Fruit fly (Drosophila melanogaster): ENCODE results near the gene moi.

The moi gene

DNA sequence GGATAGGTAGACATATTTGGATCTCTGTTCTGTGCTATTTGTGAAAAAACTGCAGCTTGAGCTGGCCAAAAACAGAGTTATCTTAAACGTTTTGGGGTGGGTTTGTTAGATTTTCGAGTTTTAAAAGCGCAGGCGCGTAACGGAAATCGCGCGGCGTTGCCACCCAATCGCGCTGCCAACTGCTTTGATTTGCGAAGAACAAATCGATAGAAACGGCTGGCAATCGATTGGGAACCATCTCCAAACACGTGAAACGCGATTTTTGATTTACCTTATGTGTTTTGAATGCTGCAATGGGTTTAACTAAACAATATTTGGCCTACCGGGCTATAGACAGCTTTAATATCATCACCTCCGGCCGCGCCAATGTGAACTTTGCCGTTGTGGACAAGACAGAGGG lies 28.1 kb downstream of the moi start, which contains the start of the genes CG14312 and CG8064:
CG14312 (minus strand) TSS at position 88 of the 400 bp plus-strand sequence.
CG8064 (plus strand) TSS at position 220 of the 400 bp plus-strand sequence.
- TF ChIP-seq CG32121 (GFP tag; IDR thresholded peaks at IDR 0.05), result no peak
- no peak for TF ChIP-seq Snoo (tag; optimal IDR thresholded peaks at IDR 0.05)
- no peak for TF ChIP-seq CG34367 (tag; optimal IDR thresholded peaks at IDR 0.05)
- no peak for TF ChIP-seq EcR (GFP tag; optimal IDR thresholded peaks at IDR 0.05)
- TF ChIP-seq CG13204 (GFP tag; optimal IDR thresholded peaks at IDR 0.05), result no peak
- TF ChIP-seq CG17806 (tag; optimal IDR thresholded peaks at IDR 0.05), result no peak
- TF ChIP-seq D1 (tag; optimal IDR thresholded peaks at IDR 0.05), result no peak
- no peak for TF ChIP-seq CG15710 (tag; optimal IDR thresholded peaks at IDR 0.05)
- no peak for TF ChIP-seq Pif1A (GFP tag; optimal IDR thresholded peaks at IDR 0.05)
- no peak for TF ChIP-seq Ets98B (GFP tag; IDR thresholded peaks at IDR 0.05)
- TF ChIP-seq CG10348 (GFP tag; IDR thresholded peaks at IDR 0.05), result no peak
- no peak for TF ChIP-seq fd96Ca (GFP tag; IDR thresholded peaks at IDR 0.05)
- no peak for TF ChIP-seq CG9948 (tag; optimal IDR thresholded peaks at IDR 0.05)
- TF ChIP-seq CG8301 (tag; optimal IDR thresholded peaks at IDR 0.05), result no peak
- TF ChIP-seq gl (tag; optimal IDR thresholded peaks at IDR 0.05), result no peak

DNA sequence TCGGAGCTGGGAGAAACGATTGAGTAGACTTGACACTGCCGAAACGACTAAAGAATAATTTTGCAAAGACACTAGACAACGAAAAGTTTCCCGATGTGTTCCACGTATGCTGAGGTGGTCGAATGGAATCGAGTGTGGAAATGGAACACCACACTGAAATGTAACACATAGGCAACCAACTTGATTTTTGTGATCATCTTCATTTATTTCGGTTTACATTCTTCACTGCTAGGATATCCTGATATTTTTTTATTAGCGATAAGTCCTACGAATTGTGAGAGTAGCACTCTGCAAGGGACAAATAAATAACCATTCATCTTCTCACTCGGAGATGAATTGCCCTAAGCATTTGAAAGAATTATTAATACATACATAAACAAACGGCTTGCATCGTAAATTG lies 33.3 kb downstream of the moi start, which contains the start of gene CG7131:
CG7131 (minus strand) TSS at position 101 of the 400 bp plus-strand sequence.
- TF ChIP-seq CG12605 (GFP tag; IDR thresholded peaks at IDR 0.05), result no peak
- no peak for TF ChIP-seq D1 (tag; optimal IDR thresholded peaks at IDR 0.05)
- TF ChIP-seq fd96Ca (GFP tag; IDR thresholded peaks at IDR 0.05), result no peak
- TF ChIP-seq CG17806 (tag; optimal IDR thresholded peaks at IDR 0.05), result no peak
- no peak for TF ChIP-seq CG9948 (tag; optimal IDR thresholded peaks at IDR 0.05)
- no peak for TF ChIP-seq Pif1B (GFP tag; optimal IDR thresholded peaks at IDR 0.05)
- no peak for TF ChIP-seq CG32121 (GFP tag; IDR thresholded peaks at IDR 0.05)
- TF ChIP-seq CG34367 (tag; optimal IDR thresholded peaks at IDR 0.05), result no peak
- no peak for TF ChIP-seq Pif1A (GFP tag; optimal IDR thresholded peaks at IDR 0.05)
- TF ChIP-seq Ets98B (GFP tag; IDR thresholded peaks at IDR 0.05), result no peak
- TF ChIP-seq Snoo (tag; optimal IDR thresholded peaks at IDR 0.05), result no peak
- TF ChIP-seq CG4496 (GFP tag; IDR thresholded peaks at IDR 0.05), result no peak
- TF ChIP-seq CG13204 (GFP tag; optimal IDR thresholded peaks at IDR 0.05), result no peak
- TF ChIP-seq CG8301 (tag; optimal IDR thresholded peaks at IDR 0.05), result no peak
- TF ChIP-seq EcR (GFP tag; optimal IDR thresholded peaks at IDR 0.05), result no peak
- TF ChIP-seq CG15710 (tag; optimal IDR thresholded peaks at IDR 0.05), result no peak
- TF ChIP-seq CG8159 (tag; optimal IDR thresholded peaks at IDR 0.05), result no peak
- TF ChIP-seq rn (GFP tag; IDR thresholded peaks at IDR 0.05), result no peak
- TF ChIP-seq gl (tag; optimal IDR thresholded peaks at IDR 0.05), result no peak
- TF ChIP-seq CG14655 (GFP tag; optimal IDR thresholded peaks at IDR 0.05), result no peak

DNA sequence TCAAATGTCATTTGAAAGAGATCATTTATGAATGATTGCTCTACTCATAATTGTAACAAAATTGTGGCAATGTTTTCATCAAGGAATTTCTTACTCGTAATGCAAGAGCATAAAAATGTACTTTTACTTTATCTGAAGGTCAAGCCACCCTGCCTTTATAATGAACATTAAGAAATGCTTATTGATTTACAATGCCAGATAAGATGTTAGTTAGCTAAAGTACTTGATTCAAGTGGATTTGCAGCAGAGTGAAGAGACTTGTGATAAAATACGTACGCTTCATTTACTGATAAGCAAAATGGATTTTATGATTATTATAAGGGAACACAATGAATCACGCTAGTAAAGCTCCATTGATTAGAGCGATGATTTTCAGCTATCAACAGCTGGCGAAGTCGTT lies 36.5 kb downstream of the moi start:
- no peak for TF ChIP-seq CG8301 (tag; optimal IDR thresholded peaks at IDR 0.05)
- no peak for TF ChIP-seq CG9948 (tag; optimal IDR thresholded peaks at IDR 0.05)
- no peak for TF ChIP-seq CG17806 (tag; optimal IDR thresholded peaks at IDR 0.05)
- no peak for TF ChIP-seq gl (tag; optimal IDR thresholded peaks at IDR 0.05)
- no peak for TF ChIP-seq CG8159 (tag; optimal IDR thresholded peaks at IDR 0.05)
- TF ChIP-seq CG32121 (GFP tag; IDR thresholded peaks at IDR 0.05), result no peak
- no peak for TF ChIP-seq CG34367 (tag; optimal IDR thresholded peaks at IDR 0.05)
- TF ChIP-seq Pif1A (GFP tag; optimal IDR thresholded peaks at IDR 0.05), result no peak
- TF ChIP-seq CG12605 (GFP tag; IDR thresholded peaks at IDR 0.05), result no peak
- TF ChIP-seq Snoo (tag; optimal IDR thresholded peaks at IDR 0.05), result no peak
- no peak for TF ChIP-seq fd96Ca (GFP tag; IDR thresholded peaks at IDR 0.05)
- no peak for TF ChIP-seq D1 (tag; optimal IDR thresholded peaks at IDR 0.05)
- no peak for TF ChIP-seq CG4496 (GFP tag; IDR thresholded peaks at IDR 0.05)
- no peak for TF ChIP-seq CG15710 (tag; optimal IDR thresholded peaks at IDR 0.05)
- TF ChIP-seq Pif1B (GFP tag; optimal IDR thresholded peaks at IDR 0.05), result no peak
- no peak for TF ChIP-seq CG14655 (GFP tag; optimal IDR thresholded peaks at IDR 0.05)
- no peak for TF ChIP-seq CG13204 (GFP tag; optimal IDR thresholded peaks at IDR 0.05)
- no peak for TF ChIP-seq rn (GFP tag; IDR thresholded peaks at IDR 0.05)

DNA sequence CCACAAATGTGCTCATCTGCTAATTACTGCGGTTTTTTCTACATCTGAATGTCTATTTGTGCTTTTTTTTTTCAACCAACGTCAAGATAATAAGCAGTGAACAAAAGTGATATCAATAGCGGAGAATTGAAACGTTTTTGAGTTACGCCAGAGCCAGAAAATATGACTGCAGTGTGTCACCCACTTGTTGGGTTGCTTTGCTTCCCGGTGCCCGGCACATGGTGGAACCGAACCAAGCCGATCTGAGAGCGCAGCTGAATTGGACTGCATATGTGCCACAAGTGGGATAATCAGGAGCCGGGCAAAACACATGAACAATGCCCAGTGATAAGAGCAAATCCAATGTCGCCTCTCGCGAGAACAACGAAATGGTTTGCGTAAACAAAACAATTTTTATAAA lies 37.0 kb downstream of the moi start:
- no peak for TF ChIP-seq EcR (GFP tag; optimal IDR thresholded peaks at IDR 0.05)
- TF ChIP-seq CG34367 (tag; optimal IDR thresholded peaks at IDR 0.05), result no peak
- TF ChIP-seq rn (GFP tag; IDR thresholded peaks at IDR 0.05), result no peak
- TF ChIP-seq Ets98B (GFP tag; IDR thresholded peaks at IDR 0.05), result no peak
- no peak for TF ChIP-seq fd96Ca (GFP tag; IDR thresholded peaks at IDR 0.05)
- TF ChIP-seq CG15710 (tag; optimal IDR thresholded peaks at IDR 0.05), result no peak
- no peak for TF ChIP-seq D1 (tag; optimal IDR thresholded peaks at IDR 0.05)
- TF ChIP-seq CG9948 (tag; optimal IDR thresholded peaks at IDR 0.05), result no peak
- no peak for TF ChIP-seq CG10348 (GFP tag; IDR thresholded peaks at IDR 0.05)
- no peak for TF ChIP-seq Pif1A (GFP tag; optimal IDR thresholded peaks at IDR 0.05)
- no peak for TF ChIP-seq CG12605 (GFP tag; IDR thresholded peaks at IDR 0.05)
- no peak for TF ChIP-seq CG14655 (GFP tag; optimal IDR thresholded peaks at IDR 0.05)
- no peak for TF ChIP-seq CG13204 (GFP tag; optimal IDR thresholded peaks at IDR 0.05)

DNA sequence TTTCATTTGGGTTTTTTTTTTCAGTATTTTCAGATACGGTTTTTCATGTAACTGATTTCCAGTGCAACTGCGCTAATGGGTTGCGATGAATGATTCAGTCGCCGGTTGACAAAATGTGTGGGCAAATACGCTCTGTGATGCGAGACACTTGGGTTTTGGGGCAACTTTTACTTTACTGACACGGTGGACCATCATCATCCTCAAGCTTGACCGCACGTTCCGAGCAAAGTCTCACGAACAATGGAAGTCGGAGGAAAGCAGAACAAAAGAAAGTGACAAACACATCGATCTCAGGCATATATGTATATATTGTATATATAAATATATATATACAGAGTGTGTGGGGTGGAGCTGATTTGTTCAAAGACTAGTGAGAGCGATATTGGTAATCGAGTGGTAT lies 39.2 kb downstream of the moi start:
- TF ChIP-seq EcR (GFP tag; optimal IDR thresholded peaks at IDR 0.05) (peak; percentile 9), CG15710 (tag; optimal IDR thresholded peaks at IDR 0.05) (no peak), CG13204 (GFP tag; optimal IDR thresholded peaks at IDR 0.05) (no peak), gl (tag; optimal IDR thresholded peaks at IDR 0.05) (no peak), D1 (tag; optimal IDR thresholded peaks at IDR 0.05) (no peak), Snoo (tag; optimal IDR thresholded peaks at IDR 0.05) (no peak), CG4496 (GFP tag; IDR thresholded peaks at IDR 0.05) (peak; percentile 36; the same call in 1 of the 3 replicates)

DNA sequence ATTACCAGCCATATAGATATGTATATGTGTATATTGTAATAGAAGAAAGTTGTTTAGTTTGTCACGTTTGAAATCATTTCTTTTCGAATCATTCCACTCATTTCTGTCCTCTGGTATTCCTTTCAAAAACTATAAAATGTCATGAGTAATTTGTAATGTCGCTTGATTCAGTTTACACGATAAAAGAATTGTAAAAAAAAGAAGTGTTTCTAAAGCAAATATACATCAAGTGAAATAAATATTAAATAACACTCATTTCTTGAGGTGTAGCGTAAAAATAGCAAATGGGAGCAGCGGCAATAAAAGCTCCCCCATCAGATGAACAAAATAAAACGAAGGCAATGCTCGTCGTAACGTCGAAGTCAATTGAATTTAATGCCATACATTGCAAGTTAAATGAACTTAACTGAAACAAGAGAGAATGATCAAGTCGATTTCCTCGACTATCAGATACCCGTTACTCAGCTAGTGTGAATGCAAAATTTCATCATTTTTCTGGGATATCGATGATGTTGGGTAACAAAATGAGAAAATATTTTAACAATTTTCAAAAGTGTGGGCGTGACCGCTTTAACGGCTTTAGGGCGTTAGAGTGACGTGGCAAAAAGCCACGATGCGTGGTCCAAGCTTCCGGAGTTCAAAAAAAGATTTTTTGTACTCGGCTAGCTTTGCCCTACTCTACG lies 40.1 kb downstream of the moi start:
- TF ChIP-seq EcR (GFP tag; optimal IDR thresholded peaks at IDR 0.05) (peak; percentile 46), CG34367 (tag; optimal IDR thresholded peaks at IDR 0.05) (no peak), D1 (tag; optimal IDR thresholded peaks at IDR 0.05) (no peak), CG15710 (tag; optimal IDR thresholded peaks at IDR 0.05) (peak; percentile 52), CG17806 (tag; optimal IDR thresholded peaks at IDR 0.05) (peak; percentile 39), CG8159 (tag; optimal IDR thresholded peaks at IDR 0.05) (peak; percentile 57), Snoo (tag; optimal IDR thresholded peaks at IDR 0.05) (no peak), Pif1B (GFP tag; optimal IDR thresholded peaks at IDR 0.05) (peak; percentile 1), CG9948 (tag; optimal IDR thresholded peaks at IDR 0.05) (peak; percentile 41), rn (GFP tag; IDR thresholded peaks at IDR 0.05) (no peak), fd96Ca (GFP tag; IDR thresholded peaks at IDR 0.05) (no peak), CG8301 (tag; optimal IDR thresholded peaks at IDR 0.05) (peak; percentile 48), CG32121 (GFP tag; IDR thresholded peaks at IDR 0.05) (peak; percentile 55; the same call in 1 of the 2 replicates), Pif1A (GFP tag; optimal IDR thresholded peaks at IDR 0.05) (peak; percentile 46)

All from whole organism, pupa.